Fruit fly (Drosophila melanogaster): ENCODE data around the gene CG43347.

DNA sequence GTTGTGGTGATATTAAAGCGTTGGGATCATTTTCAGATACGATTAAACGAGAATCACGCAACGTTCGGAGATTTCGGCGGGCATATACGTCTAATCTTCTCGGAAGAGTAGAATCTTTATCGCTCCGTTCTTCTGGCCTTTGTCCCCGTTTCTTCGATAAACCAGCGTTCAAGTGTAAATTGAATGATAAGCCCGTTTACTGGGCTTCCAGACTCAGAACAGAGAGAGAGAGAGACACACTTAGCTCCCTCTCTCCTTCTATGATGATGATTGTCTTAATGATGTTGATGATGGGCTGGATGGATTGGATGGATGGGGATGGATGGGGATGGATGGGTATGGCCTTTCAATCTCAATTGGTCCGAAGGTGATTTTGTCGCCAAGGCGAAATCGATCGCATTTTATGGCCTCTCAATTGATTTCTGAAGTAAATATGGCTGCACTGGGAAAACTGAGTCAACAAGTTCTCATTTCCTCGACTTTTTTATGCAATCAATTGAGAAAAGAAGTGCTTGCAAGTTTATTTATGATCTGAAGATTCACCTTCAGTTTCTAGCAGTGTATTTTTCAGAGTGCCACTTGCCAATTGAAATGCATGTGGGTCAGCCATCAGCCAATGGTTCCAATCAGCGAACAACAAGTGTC lies 39.4 kb downstream of the CG43347 start:
- TF ChIP-seq CG33017 (tag; optimal IDR thresholded peaks at IDR 0.05) (no peak), toe (GFP tag; optimal IDR thresholded peaks at IDR 0.05) (no peak), Mnt (GFP tag; optimal IDR thresholded peaks at IDR 0.05) (no peak), CG12768 (GFP tag; optimal IDR thresholded peaks at IDR 0.05) (no peak), Crg-1 (GFP tag; optimal IDR thresholded peaks at IDR 0.05) (no peak), CG11617 (GFP tag; optimal IDR thresholded peaks at IDR 0.05) (no peak), kay (GFP tag; ENCODE audit: borderline replicate concordance) (no peak), cnc (optimal IDR thresholded peaks at IDR 0.05) (no peak), pad (GFP tag; optimal IDR thresholded peaks at IDR 0.05) (no peak), CG5204 (GFP tag; optimal IDR thresholded peaks at IDR 0.05) (no peak), tj (GFP tag; optimal IDR thresholded peaks at IDR 0.05) (no peak), CG1620 (GFP tag; optimal IDR thresholded peaks at IDR 0.05) (no peak), CG7101 (tag; optimal IDR thresholded peaks at IDR 0.05) (no peak), CG14711 (tag; optimal IDR thresholded peaks at IDR 0.05) (no peak)

All from whole organism, adult.